Fruit fly (Drosophila melanogaster) whole organism, embryonic: ENCODE results near the gene SdhC.

ENCODE experiments used
- Aef1 ChIP-seq: fragments of 200-800 bp; sonication (Bioruptor generic); IDR thresholded peaks from 3 replicates; pipeline ENCODE4 v1.3.6; 2022; ENCODE audit warnings: missing biosample characterization, missing genetic modification characterization
- Bdp1 ChIP-seq: fragments of 200-800 bp; sonication (Bioruptor generic); optimal IDR thresholded peaks from 3 replicates; lab custom pipeline; 2016; ENCODE audit warnings: missing biosample characterization, missing genetic modification characterization
- CG10147 ChIP-seq: fragments of 200-800 bp; sonication (Bioruptor generic); optimal IDR thresholded peaks from 2 replicates; lab custom pipeline; 2019; ENCODE audit warnings: missing biosample characterization, mild to moderate bottlenecking, missing genetic modification characterization, moderate library complexity
- CG1024 ChIP-seq: fragments of 200-800 bp; sonication (Bioruptor generic); IDR thresholded peaks from 2 replicates; pipeline ENCODE4 v1.3.6; 2022; ENCODE audit warnings: missing biosample characterization, missing genetic modification characterization
- CG10543 ChIP-seq: fragments of 200-800 bp; sonication (Bioruptor generic); optimal IDR thresholded peaks from 3 replicates; lab custom pipeline; 2017; ENCODE audit warnings: missing biosample characterization, mild to moderate bottlenecking, missing genetic modification characterization, moderate library complexity
- CG10654 ChIP-seq: fragments of 200-800 bp; sonication (Bioruptor generic); optimal IDR thresholded peaks from 2 replicates; lab custom pipeline; 2016; ENCODE audit warnings: missing biosample characterization, missing genetic modification characterization
- CG11398 ChIP-seq: fragments of 200-800 bp; sonication (Bioruptor generic); optimal IDR thresholded peaks from 2 replicates; lab custom pipeline; 2016; ENCODE audit warnings: missing biosample characterization, missing genetic modification characterization
- CG13775 ChIP-seq: fragments of 200-800 bp; sonication (Bioruptor generic); optimal IDR thresholded peaks from 3 replicates; lab custom pipeline; 2017; ENCODE audit warnings: missing biosample characterization, mild to moderate bottlenecking, missing genetic modification characterization
- CG15514 ChIP-seq: fragments of 200-800 bp; sonication (Bioruptor generic); optimal IDR thresholded peaks from 3 replicates; lab custom pipeline; 2017; ENCODE audit warnings: missing biosample characterization, missing genetic modification characterization, mild to moderate bottlenecking, moderate library complexity, missing genetic modification reagents
- CG15696 ChIP-seq: fragments of 200-800 bp; sonication (Bioruptor generic); optimal IDR thresholded peaks from 2 replicates; lab custom pipeline; 2019; ENCODE audit warnings: missing biosample characterization, mild to moderate bottlenecking, missing genetic modification characterization, moderate library complexity
- CG1603 ChIP-seq: fragments of 200-800 bp; sonication (Bioruptor generic); optimal IDR thresholded peaks from 2 replicates; lab custom pipeline; 2019; ENCODE audit warnings: missing biosample characterization, mild to moderate bottlenecking, missing genetic modification characterization, moderate library complexity
- CG16779 ChIP-seq: fragments of 200-800 bp; sonication (Bioruptor generic); IDR thresholded peaks from 2 replicates; pipeline ENCODE4 v1.3.6; 2022; ENCODE audit warnings: missing biosample characterization, missing genetic modification characterization
- CG32767 ChIP-seq: fragments of 200-800 bp; sonication (Bioruptor generic); IDR thresholded peaks from 2 replicates; pipeline ENCODE4 v1.3.6; 2022; ENCODE audit warnings: missing biosample characterization, missing genetic modification characterization
- CG42726 ChIP-seq: fragments of 200-800 bp; sonication (Bioruptor generic); IDR thresholded peaks from 2 replicates; pipeline ENCODE4 v1.3.6; 2022; ENCODE audit warnings: missing biosample characterization, missing genetic modification characterization; ENCODE audit not compliant: partially characterized antibody
- CG4424 ChIP-seq: fragments of 200-800 bp; sonication (Bioruptor generic); optimal IDR thresholded peaks from 3 replicates; lab custom pipeline; 2016; ENCODE audit warnings: missing biosample characterization, missing genetic modification characterization
- CG5245 ChIP-seq: fragments of 200-800 bp; sonication (Bioruptor generic); optimal IDR thresholded peaks from 3 replicates; lab custom pipeline; 2016; ENCODE audit warnings: missing biosample characterization, missing genetic modification characterization
- CG6272 ChIP-seq: fragments of 200-800 bp; sonication (Bioruptor generic); IDR thresholded peaks from 2 replicates; pipeline ENCODE4 v1.3.6; 2022; ENCODE audit warnings: missing biosample characterization, missing genetic modification characterization
- CG9215 ChIP-seq: fragments of 200-800 bp; sonication (Bioruptor generic); IDR thresholded peaks from 2 replicates; pipeline ENCODE4 v1.3.6; 2022; ENCODE audit warnings: missing biosample characterization, missing genetic modification characterization
- Dek ChIP-seq: fragments of 200-800 bp; sonication (Bioruptor generic); optimal IDR thresholded peaks from 3 replicates; lab custom pipeline; 2019; ENCODE audit warnings: missing biosample characterization, mild to moderate bottlenecking, missing genetic modification characterization, moderate library complexity
- HHEX ChIP-seq: fragments of 200-800 bp; sonication (Bioruptor generic); optimal IDR thresholded peaks from 3 replicates; lab custom pipeline; 2017; ENCODE audit warnings: missing biosample characterization, mild to moderate bottlenecking, missing genetic modification characterization, missing genetic modification reagents
- Hmr ChIP-seq: fragments of 200-800 bp; sonication (Bioruptor generic); optimal IDR thresholded peaks from 3 replicates; lab custom pipeline; 2017; ENCODE audit warnings: mild to moderate bottlenecking, missing biosample characterization, missing genetic modification reagents, missing genetic modification characterization
- Neu2 ChIP-seq: fragments of 200-800 bp; sonication (Bioruptor generic); optimal IDR thresholded peaks from 3 replicates; lab custom pipeline; 2016; ENCODE audit warnings: missing biosample characterization, missing genetic modification characterization, borderline replicate concordance
- Nf-YB ChIP-seq: fragments of 200-800 bp; sonication (Bioruptor generic); optimal IDR thresholded peaks from 3 replicates; lab custom pipeline; 2019; ENCODE audit warnings: missing biosample characterization, mild to moderate bottlenecking, missing genetic modification characterization, moderate library complexity
- PHDP ChIP-seq: fragments of 200-800 bp; sonication (Bioruptor generic); optimal IDR thresholded peaks from 3 replicates; lab custom pipeline; 2018; ENCODE audit warnings: missing biosample characterization, mild to moderate bottlenecking, missing genetic modification characterization, moderate library complexity
- Pdp1 ChIP-seq, 2 experiments: fragments of 200-800 bp; sonication (Bioruptor generic); optimal IDR thresholded peaks; 3 replicates each; lab custom pipeline; 2016; ENCODE audit warnings: missing biosample characterization in 2 of 2, missing genetic modification characterization in 2 of 2, mild to moderate bottlenecking in 1 of 2, moderate library complexity in 1 of 2
- Scr ChIP-seq: fragments of 200-800 bp; sonication (Bioruptor generic); IDR thresholded peaks from 2 replicates; pipeline ENCODE4 v1.3.6; 2022; ENCODE audit warnings: missing biosample characterization, missing genetic modification characterization; ENCODE audit not compliant: partially characterized antibody
- Stat92E ChIP-seq, 3 experiments: fragments of >200 bp in 2 of 3; fragments of 200-800 bp in 1 of 3; sonication (Bioruptor generic) in 1 of 3; optimal IDR thresholded peaks; 2 replicates each; lab custom pipeline; 2017 to 2019; ENCODE audit warnings: missing biosample characterization in 3 of 3, missing genetic modification characterization in 3 of 3, mild to moderate bottlenecking in 1 of 3, moderate library complexity in 1 of 3
- Tbp ChIP-seq: fragments of >200 bp; optimal IDR thresholded peaks from 2 replicates; lab custom pipeline; 2018; ENCODE audit warnings: missing biosample characterization, missing genetic modification characterization
- cg ChIP-seq: fragments of 200-800 bp; sonication (Bioruptor generic); optimal IDR thresholded peaks from 3 replicates; lab custom pipeline; 2019; ENCODE audit warnings: missing biosample characterization, mild to moderate bottlenecking, missing genetic modification characterization, moderate library complexity
- ewg ChIP-seq: fragments of 200-800 bp; sonication (Bioruptor generic); optimal IDR thresholded peaks from 3 replicates; lab custom pipeline; 2017; ENCODE audit warnings: mild to moderate bottlenecking, missing biosample characterization, missing genetic modification reagents, missing genetic modification characterization
- fru ChIP-seq: fragments of >200 bp; optimal IDR thresholded peaks from 2 replicates; lab custom pipeline; 2017
- gro ChIP-seq: fragments of 200-800 bp; sonication (Bioruptor generic); optimal IDR thresholded peaks from 2 replicates; lab custom pipeline; 2016; ENCODE audit warnings: missing biosample characterization, missing genetic modification characterization
- gsb-n ChIP-seq: fragments of 200-800 bp; sonication (Bioruptor generic); optimal IDR thresholded peaks from 3 replicates; lab custom pipeline; 2018; ENCODE audit warnings: missing biosample characterization, mild to moderate bottlenecking, missing genetic modification characterization
- h ChIP-seq: fragments of >200 bp; optimal IDR thresholded peaks from 2 replicates; lab custom pipeline; 2017
- her ChIP-seq: fragments of 200-800 bp; sonication (Bioruptor generic); optimal IDR thresholded peaks from 2 replicates; lab custom pipeline; 2016; ENCODE audit warnings: missing biosample characterization, missing genetic modification characterization
- insv ChIP-seq, 2 experiments: fragments of 200-800 bp; sonication (Bioruptor generic); optimal IDR thresholded peaks; 3 replicates each; lab custom pipeline; 2016 to 2018; ENCODE audit warnings: missing biosample characterization in 2 of 2, missing genetic modification characterization in 2 of 2
- knrl ChIP-seq: fragments of 200-800 bp; sonication (Bioruptor generic); IDR thresholded peaks from 3 replicates; pipeline ENCODE4 v1.3.6; 2022; ENCODE audit warnings: missing biosample characterization, missing genetic modification characterization; ENCODE audit not compliant: partially characterized antibody
- nerfin-2 ChIP-seq: fragments of 200-800 bp; sonication (Bioruptor generic); IDR thresholded peaks from 2 replicates; pipeline ENCODE4 v1.3.6; 2022; ENCODE audit warnings: missing biosample characterization, missing genetic modification characterization; ENCODE audit not compliant: partially characterized antibody
- onecut ChIP-seq: fragments of 200-800 bp; sonication (Bioruptor generic); IDR thresholded peaks from 2 replicates; pipeline ENCODE4 v1.3.6; 2022; ENCODE audit warnings: missing biosample characterization, missing genetic modification characterization
- pan ChIP-seq, 4 experiments: fragments of >200 bp in 3 of 4; fragments of 200-800 bp in 1 of 4; sonication (Bioruptor generic) in 1 of 4; optimal IDR thresholded peaks in 3 of 4; IDR thresholded peaks in 1 of 4; 2 replicates each; pipeline versions ENCODE4 v1.3.6 to Lab custom; 2017 to 2022; ENCODE audit warnings: missing biosample characterization in 2 of 4, missing genetic modification characterization in 2 of 4, mixed read lengths in 1 of 4
- phol ChIP-seq: fragments of 200-800 bp; sonication (Bioruptor generic); optimal IDR thresholded peaks from 3 replicates; lab custom pipeline; 2018; ENCODE audit warnings: missing biosample characterization, mild to moderate bottlenecking, missing genetic modification characterization, moderate library complexity
- pum ChIP-seq: fragments of 200-800 bp; sonication (Bioruptor generic); optimal IDR thresholded peaks from 2 replicates; lab custom pipeline; 2016; ENCODE audit warnings: missing biosample characterization, missing genetic modification characterization
- sens ChIP-seq: fragments of 200-800 bp; sonication (Bioruptor generic); peaks from one replicate; lab custom pipeline; 2016; ENCODE audit warnings: missing biosample characterization, missing genetic modification characterization
- shn ChIP-seq: fragments of 200-800 bp; sonication (Bioruptor generic); optimal IDR thresholded peaks from 3 replicates; lab custom pipeline; 2016; ENCODE audit warnings: missing biosample characterization, missing genetic modification characterization
- sisA ChIP-seq: fragments of 200-800 bp; sonication (Bioruptor generic); IDR thresholded peaks from 2 replicates; pipeline ENCODE4 v1.3.6; 2022; ENCODE audit warnings: missing biosample characterization, missing genetic modification characterization
- ttk ChIP-seq: fragments of 200-800 bp; sonication (Bioruptor generic); IDR thresholded peaks from 2 replicates; pipeline ENCODE4 v2.1.2; 2022; ENCODE audit warnings: missing biosample characterization, missing genetic modification characterization
- tx ChIP-seq: fragments of 200-800 bp; sonication (Bioruptor generic); optimal IDR thresholded peaks from 2 replicates; lab custom pipeline; 2016; ENCODE audit warnings: missing biosample characterization, missing genetic modification characterization
- zen ChIP-seq: fragments of 200-800 bp; sonication (Bioruptor generic); optimal IDR thresholded peaks from 3 replicates; lab custom pipeline; 2018; ENCODE audit warnings: missing biosample characterization, mild to moderate bottlenecking, missing genetic modification characterization, moderate library complexity

Gene SdhC

DNA sequence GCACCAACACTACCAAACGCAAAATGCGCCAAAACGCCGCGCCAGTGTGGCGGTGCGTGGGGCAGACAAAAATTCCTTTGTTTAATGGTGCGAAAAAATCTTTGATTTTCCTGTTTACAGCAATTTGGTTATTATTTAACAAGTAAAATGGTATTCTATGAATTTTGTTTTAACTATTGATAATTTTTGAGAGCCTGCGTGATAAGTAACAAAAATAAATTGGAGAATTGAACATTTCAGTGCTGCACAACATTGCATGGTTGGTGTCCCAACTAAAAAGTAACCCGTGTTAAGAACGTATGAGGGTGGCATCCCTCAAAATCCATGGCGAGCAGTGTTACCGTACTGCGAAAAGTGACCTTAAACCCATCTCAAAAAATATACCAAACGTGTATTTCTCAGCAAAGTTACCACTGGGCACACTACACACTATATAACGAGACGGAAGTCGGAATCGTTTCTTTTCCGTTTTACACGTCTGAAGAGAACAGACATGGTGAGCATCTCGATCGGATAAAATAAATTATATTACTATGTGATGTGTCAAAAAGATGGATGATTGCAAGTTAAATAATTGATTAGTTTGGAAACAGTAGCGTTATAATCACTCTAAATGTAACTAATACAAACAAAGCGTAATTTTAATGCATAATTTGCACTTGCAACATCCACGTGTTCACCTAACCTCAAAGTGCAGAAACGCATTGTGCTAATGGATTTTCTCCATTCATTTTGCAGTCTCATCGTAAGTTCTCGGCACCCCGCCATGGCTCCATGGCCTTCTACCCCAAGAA, 12.0 kb upstream of the SdhC start, which contains the start of the genes CG6693 and RpL3 (continued):
- TF ChIP-seq Scr (GFP tag; lab: Robert Waterston, UW), result no peak; the same call in 1 of the 2 replicates
- TF ChIP-seq CG4424, result peak; percentile 56
- TF ChIP-seq Aef1 (GFP tag; lab: Robert Waterston, UW), result no peak; the same call in 2 of the 3 replicates
- TF ChIP-seq Tbp (GFP tag; lab: Kevin White, UChicago), result peak; percentile 83
- TF ChIP-seq gro, result peak; percentile 87
- TF ChIP-seq CG5245 (GFP tag; lab: Kevin White, UChicago), result peak; percentile 38
- peak; percentile 49; the same call in 1 of the 3 replicates for TF ChIP-seq knrl (GFP tag; lab: Robert Waterston, UW)
- TF ChIP-seq Nf-YB (GFP tag; lab: Kevin White, UChicago), result peak; percentile 56
- peak; percentile 87 for TF ChIP-seq HHEX (GFP tag; lab: Kevin White, UChicago)
- peak; percentile 90 for TF ChIP-seq phol (tag; lab: Kevin White, UChicago)
- peak; percentile 65 for TF ChIP-seq CG1024 (GFP tag; lab: Robert Waterston, UW)
- peak; percentile 49; the same call in 1 of the 2 replicates for TF ChIP-seq CG32767
- TF ChIP-seq h, result no peak
- TF ChIP-seq CG15514 (GFP tag; lab: Kevin White, UChicago), result peak; percentile 87
- peak; percentile 12 for TF ChIP-seq CG10147 (GFP tag; lab: Kevin White, UChicago)
- TF ChIP-seq CG6272, result peak; percentile 47; the same call in 1 of the 2 replicates
- TF ChIP-seq ewg (GFP tag; lab: Kevin White, UChicago), result peak; percentile 41
- TF ChIP-seq Bdp1, result peak; percentile 50
- peak in 1 of 3 experiments; percentile 91 for TF ChIP-seq Stat92E (GFP tag; optimal IDR thresholded peaks at IDR 0.05; lab: Kevin White, UChicago)
- TF ChIP-seq Pdp1 (GFP tag; optimal IDR thresholded peaks at IDR 0.05; lab: Kevin White, UChicago), result peak; percentile 50 to 82
- no peak for TF ChIP-seq fru
- TF ChIP-seq gsb-n (tag; lab: Kevin White, UChicago), result peak; percentile 76
- TF ChIP-seq Dek (tag; lab: Kevin White, UChicago), result peak; percentile 70
- peak; percentile 79 for TF ChIP-seq cg (GFP tag; lab: Kevin White, UChicago)
- TF ChIP-seq PHDP (tag; lab: Kevin White, UChicago), result peak; percentile 86
- TF ChIP-seq Neu2 (GFP tag; lab: Kevin White, UChicago), result peak; percentile 26
- TF ChIP-seq CG10654 (GFP tag; lab: Kevin White, UChicago), result peak; percentile 57
- TF ChIP-seq CG10543 (GFP tag; lab: Kevin White, UChicago), result peak; percentile 82
- TF ChIP-seq CG42726, result peak; percentile 77; the same call in 1 of the 2 replicates
- TF ChIP-seq ttk (GFP tag; lab: Robert Waterston, UW), result peak; percentile 55
- TF ChIP-seq her (GFP tag; lab: Kevin White, UChicago), result peak; percentile 62
- peak; percentile 52 for TF ChIP-seq shn (GFP tag; lab: Kevin White, UChicago)
- TF ChIP-seq CG1603 (tag; lab: Kevin White, UChicago), result peak; percentile 90
- TF ChIP-seq CG15696 (tag; lab: Kevin White, UChicago), result peak; percentile 42
- TF ChIP-seq onecut (GFP tag; lab: Robert Waterston, UW), result peak; percentile 84
- no peak for TF ChIP-seq nerfin-2 (GFP tag; lab: Robert Waterston, UW)
- peak; percentile 74 for TF ChIP-seq CG13775 (GFP tag; lab: Kevin White, UChicago)
- peak; percentile 80 for TF ChIP-seq CG16779 (GFP tag; lab: Robert Waterston, UW)
- TF ChIP-seq zen (tag; lab: Kevin White, UChicago), result peak; percentile 60
- TF ChIP-seq CG11398 (GFP tag; lab: Kevin White, UChicago), result peak; percentile 55
- no peak for TF ChIP-seq sisA (GFP tag; lab: Robert Waterston, UW)
- TF ChIP-seq CG9215 (GFP tag; lab: Robert Waterston, UW), result no peak
- no peak for TF ChIP-seq tx (GFP tag; lab: Kevin White, UChicago)
- peak; percentile 97 for TF ChIP-seq sens (GFP tag; lab: Kevin White, UChicago)
- TF ChIP-seq Hmr (GFP tag; lab: Kevin White, UChicago), result peak; percentile 94
- no peak for TF ChIP-seq pan (optimal IDR thresholded peaks at IDR 0.05; lab: Kevin White, UChicago)
- TF ChIP-seq pan (GFP tag; optimal IDR thresholded peaks at IDR 0.05 in 1 of 2, IDR thresholded peaks at IDR 0.05 in 1 of 2), result peak in 1 of 2 experiments; percentile 73
- TF ChIP-seq pum (GFP tag; lab: Kevin White, UChicago), result no peak
- TF ChIP-seq insv (GFP tag; optimal IDR thresholded peaks at IDR 0.05; lab: Kevin White, UChicago), result peak in 1 of 2 experiments; percentile 67
